Worm (Caenorhabditis elegans): Measurements from ENCODE around the gene fis-1.

fis-1 gene

ce11 chrII:6726814-6727213, 28.2 kb upstream of the fis-1 start:
- no peak for TF ChIP-seq scrt-1 (GFP tag; IDR thresholded peaks at IDR 0.05)
- TF ChIP-seq flt-1 (GFP tag; IDR thresholded peaks at IDR 0.05), result no peak
- no peak for TF ChIP-seq tbx-11 (GFP tag; IDR thresholded peaks at IDR 0.05)
- TF ChIP-seq tbx-37 (GFP tag; conservative IDR thresholded peaks at IDR 0.05), result no peak
- TF ChIP-seq hmg-4 (GFP tag; optimal IDR thresholded peaks at IDR 0.05), result no peak
- TF ChIP-seq hmbx-1 (tag; optimal IDR thresholded peaks at IDR 0.05), result no peak
- no peak for TF ChIP-seq sea-1 (GFP tag; conservative IDR thresholded peaks at IDR 0.05)

- TF ChIP-seq scrt-1 (GFP tag; IDR thresholded peaks at IDR 0.05), result no peak
Observed at ce11 chrII:6729331-6729730, 25.6 kb upstream of the fis-1 start, which contains the start of gene T14B4.8. T14B4.8 (minus strand) TSS chrII:6729390.

ce11 chrII:6733718-6734117, 21.3 kb upstream of the fis-1 start, which contains the start of gene T14B4.9:
T14B4.9 (minus strand) TSS chrII:6733818.
- TF ChIP-seq hmg-4 (GFP tag; optimal IDR thresholded peaks at IDR 0.05) (no peak), F13C5.2 (tag; optimal IDR thresholded peaks at IDR 0.05) (no peak), flt-1 (GFP tag; IDR thresholded peaks at IDR 0.05) (no peak), aly-1 (tag; optimal IDR thresholded peaks at IDR 0.05) (no peak), tra-4 (tag; optimal IDR thresholded peaks at IDR 0.05) (no peak), ceh-13 (GFP tag; optimal IDR thresholded peaks at IDR 0.05) (no peak), scrt-1 (GFP tag; IDR thresholded peaks at IDR 0.05) (no peak), ama-1 (optimal IDR thresholded peaks at IDR 0.05) (no peak), ets-7 (tag; optimal IDR thresholded peaks at IDR 0.05) (no peak)

- TF ChIP-seq tra-4 (tag; optimal IDR thresholded peaks at IDR 0.05), result no peak
- no peak for TF ChIP-seq flt-1 (GFP tag; IDR thresholded peaks at IDR 0.05)
- TF ChIP-seq scrt-1 (GFP tag; IDR thresholded peaks at IDR 0.05), result no peak
- TF ChIP-seq tbx-37 (GFP tag; conservative IDR thresholded peaks at IDR 0.05), result peak; percentile 55; the same call in 1 of the 2 replicates
- TF ChIP-seq aly-1 (tag; optimal IDR thresholded peaks at IDR 0.05), result no peak
- TF ChIP-seq ama-1 (optimal IDR thresholded peaks at IDR 0.05), result no peak
- no peak for TF ChIP-seq ceh-36 (tag; optimal IDR thresholded peaks at IDR 0.05)
- peak; percentile 62 for TF ChIP-seq F13C5.2 (tag; optimal IDR thresholded peaks at IDR 0.05)
- no peak for TF ChIP-seq hmg-4 (GFP tag; optimal IDR thresholded peaks at IDR 0.05)
Observed at ce11 chrII:6734674-6735073, 20.3 kb upstream of the fis-1 start, which contains the start of gene T14B4.3. T14B4.3 (plus strand) TSS chrII:6734937.

- TF ChIP-seq hmg-4 (GFP tag; optimal IDR thresholded peaks at IDR 0.05), result no peak
Observed at ce11 chrII:6736066-6736465, 18.9 kb upstream of the fis-1 start, which contains the start of gene mrps-18.C. mrps-18.C (plus strand) TSS chrII:6736203.

- TF ChIP-seq scrt-1 (GFP tag; IDR thresholded peaks at IDR 0.05) (no peak), tbx-11 (GFP tag; IDR thresholded peaks at IDR 0.05) (no peak), hmg-4 (GFP tag; optimal IDR thresholded peaks at IDR 0.05) (no peak), F13C5.2 (tag; optimal IDR thresholded peaks at IDR 0.05) (no peak), hnd-1 (tag; optimal IDR thresholded peaks at IDR 0.05) (no peak), ceh-36 (tag; optimal IDR thresholded peaks at IDR 0.05) (no peak), flt-1 (GFP tag; IDR thresholded peaks at IDR 0.05) (no peak), tbx-37 (GFP tag; conservative IDR thresholded peaks at IDR 0.05) (no peak), aly-1 (tag; optimal IDR thresholded peaks at IDR 0.05) (no peak), hmbx-1 (tag; optimal IDR thresholded peaks at IDR 0.05) (no peak), sea-1 (GFP tag; conservative IDR thresholded peaks at IDR 0.05) (no peak), ceh-13 (GFP tag; optimal IDR thresholded peaks at IDR 0.05) (no peak), ama-1 (optimal IDR thresholded peaks at IDR 0.05) (no peak), tra-4 (tag; optimal IDR thresholded peaks at IDR 0.05) (no peak), B0310.2 (tag; optimal IDR thresholded peaks at IDR 0.05) (no peak), ets-7 (tag; optimal IDR thresholded peaks at IDR 0.05) (no peak), pes-1 (GFP tag; IDR thresholded peaks at IDR 0.05) (no peak)
Observed at ce11 chrII:6736604-6737003, 18.4 kb upstream of the fis-1 start, which contains the start of gene T14B4.1. T14B4.1 (plus strand) TSS chrII:6736904.

ce11 chrII:6741428-6741827, 13.5 kb upstream of the fis-1 start, which contains the start of gene exos-8:
exos-8 (plus strand) TSS chrII:6741691.
- TF ChIP-seq hnd-1 (tag; optimal IDR thresholded peaks at IDR 0.05), result peak; percentile 18
- TF ChIP-seq ets-7 (tag; optimal IDR thresholded peaks at IDR 0.05), result peak; percentile 62
- TF ChIP-seq ceh-13 (GFP tag; optimal IDR thresholded peaks at IDR 0.05), result peak; percentile 14
- no peak for TF ChIP-seq ama-1 (optimal IDR thresholded peaks at IDR 0.05)
- no peak for TF ChIP-seq B0310.2 (tag; optimal IDR thresholded peaks at IDR 0.05)
- peak; percentile 24 for TF ChIP-seq F13C5.2 (tag; optimal IDR thresholded peaks at IDR 0.05)
- peak; percentile 45 for TF ChIP-seq tbx-37 (GFP tag; conservative IDR thresholded peaks at IDR 0.05)

- no peak for TF ChIP-seq ets-7 (tag; optimal IDR thresholded peaks at IDR 0.05)
- no peak for TF ChIP-seq aly-1 (tag; optimal IDR thresholded peaks at IDR 0.05)
- no peak for TF ChIP-seq sea-1 (GFP tag; conservative IDR thresholded peaks at IDR 0.05)
- TF ChIP-seq ceh-36 (tag; optimal IDR thresholded peaks at IDR 0.05), result no peak
- TF ChIP-seq ama-1 (optimal IDR thresholded peaks at IDR 0.05), result no peak
- TF ChIP-seq ceh-13 (GFP tag; optimal IDR thresholded peaks at IDR 0.05), result no peak
- no peak for TF ChIP-seq pes-1 (GFP tag; IDR thresholded peaks at IDR 0.05)
- no peak for TF ChIP-seq B0310.2 (tag; optimal IDR thresholded peaks at IDR 0.05)
Observed at ce11 chrII:6742614-6743013, 12.4 kb upstream of the fis-1 start, which contains the start of gene F41G3.6. F41G3.6 (plus strand) TSS chrII:6742914.

ce11 chrII:6744648-6745047, 10.3 kb upstream of the fis-1 start, which contains the start of gene ins-15:
ins-15 (minus strand) TSS chrII:6744748.
- TF ChIP-seq flt-1 (GFP tag; IDR thresholded peaks at IDR 0.05), result no peak
- no peak for TF ChIP-seq ceh-36 (tag; optimal IDR thresholded peaks at IDR 0.05)
- TF ChIP-seq scrt-1 (GFP tag; IDR thresholded peaks at IDR 0.05), result no peak
- no peak for TF ChIP-seq F13C5.2 (tag; optimal IDR thresholded peaks at IDR 0.05)
